Fruit fly (Drosophila melanogaster) whole organism, embryonic: Measurements from ENCODE around the gene dyw.

ENCODE experiments used
- Aef1 ChIP-seq: fragments of 200-800 bp; sonication (Bioruptor generic); IDR thresholded peaks from 3 replicates; pipeline ENCODE4 v1.3.6; 2022; ENCODE audit warnings: missing biosample characterization, missing genetic modification characterization
- Bgb ChIP-seq: fragments of 200-800 bp; sonication (Bioruptor generic); IDR thresholded peaks from 2 replicates; pipeline ENCODE4 v1.3.6; 2022; ENCODE audit warnings: missing biosample characterization, missing genetic modification characterization; ENCODE audit not compliant: partially characterized antibody
- CG10267 ChIP-seq: fragments of 200-800 bp; sonication (Bioruptor generic); optimal IDR thresholded peaks from 2 replicates; lab custom pipeline; 2018; ENCODE audit warnings: missing biosample characterization, mild to moderate bottlenecking, missing genetic modification characterization, moderate library complexity
- CG10321 ChIP-seq: fragments of 200-800 bp; sonication (Bioruptor generic); IDR thresholded peaks from 2 replicates; pipeline ENCODE4 v1.3.6; 2022; ENCODE audit warnings: missing biosample characterization, missing genetic modification characterization
- CG11560 ChIP-seq: fragments of 200-800 bp; sonication (Bioruptor generic); IDR thresholded peaks from 3 replicates; pipeline ENCODE4 v1.3.6; 2022; ENCODE audit warnings: missing biosample characterization, missing genetic modification characterization
- CG12659 ChIP-seq: fragments of 200-800 bp; sonication (Bioruptor generic); optimal IDR thresholded peaks from 3 replicates; lab custom pipeline; 2017; ENCODE audit warnings: mild to moderate bottlenecking, missing biosample characterization, missing genetic modification reagents, missing genetic modification characterization
- CG12744 ChIP-seq: fragments of 200-800 bp; sonication (Bioruptor generic); optimal IDR thresholded peaks from 2 replicates; lab custom pipeline; 2016; ENCODE audit warnings: missing biosample characterization, missing genetic modification characterization
- CG14050 ChIP-seq: fragments of 200-800 bp; sonication (Bioruptor generic); IDR thresholded peaks from 3 replicates; pipeline ENCODE4 v1.3.6; 2022; ENCODE audit warnings: missing biosample characterization, missing genetic modification characterization
- CG14860 ChIP-seq: fragments of 200-800 bp; sonication (Bioruptor generic); IDR thresholded peaks from 3 replicates; pipeline ENCODE4 v1.3.6; 2022; ENCODE audit warnings: missing biosample characterization, missing genetic modification characterization; ENCODE audit not compliant: partially characterized antibody
- CG15514 ChIP-seq: fragments of 200-800 bp; sonication (Bioruptor generic); optimal IDR thresholded peaks from 3 replicates; lab custom pipeline; 2017; ENCODE audit warnings: missing biosample characterization, missing genetic modification characterization, mild to moderate bottlenecking, moderate library complexity, missing genetic modification reagents
- CG1603 ChIP-seq: fragments of 200-800 bp; sonication (Bioruptor generic); optimal IDR thresholded peaks from 2 replicates; lab custom pipeline; 2019; ENCODE audit warnings: missing biosample characterization, mild to moderate bottlenecking, missing genetic modification characterization, moderate library complexity
- CG18262 ChIP-seq: fragments of 200-800 bp; optimal IDR thresholded peaks from 3 replicates; lab custom pipeline; 2019; ENCODE audit warnings: missing biosample characterization, mild to moderate bottlenecking, missing genetic modification characterization, moderate library complexity
- CG2120 ChIP-seq: fragments of 200-800 bp; sonication (Bioruptor generic); optimal IDR thresholded peaks from 3 replicates; lab custom pipeline; 2016; ENCODE audit warnings: missing biosample characterization, missing genetic modification characterization
- CG30403 ChIP-seq: fragments of 200-800 bp; sonication (Bioruptor generic); optimal IDR thresholded peaks from 3 replicates; lab custom pipeline; 2016; ENCODE audit warnings: missing biosample characterization, missing genetic modification characterization
- CG32532 ChIP-seq: fragments of 200-800 bp; sonication (Bioruptor generic); IDR thresholded peaks from 2 replicates; pipeline ENCODE4 v1.3.6; 2022; ENCODE audit warnings: missing biosample characterization, missing genetic modification characterization
- CG3995 ChIP-seq: fragments of 200-800 bp; sonication (Bioruptor generic); optimal IDR thresholded peaks from 3 replicates; lab custom pipeline; 2016; ENCODE audit warnings: missing biosample characterization, missing genetic modification characterization
- CG6175 ChIP-seq: fragments of 200-800 bp; sonication (Bioruptor generic); IDR thresholded peaks from 3 replicates; pipeline ENCODE4 v1.3.6; 2022; ENCODE audit warnings: missing biosample characterization, missing genetic modification characterization
- CG6791 ChIP-seq: fragments of 200-800 bp; sonication (Bioruptor generic); IDR thresholded peaks from 3 replicates; pipeline ENCODE4 v1.3.6; 2022; ENCODE audit warnings: missing biosample characterization, missing genetic modification characterization; ENCODE audit not compliant: partially characterized antibody
- CG7928 ChIP-seq: fragments of 200-800 bp; sonication (Bioruptor generic); optimal IDR thresholded peaks from 2 replicates; lab custom pipeline; 2017; ENCODE audit warnings: missing biosample characterization, mild to moderate bottlenecking, missing genetic modification characterization
- CG8089 ChIP-seq: fragments of 200-800 bp; sonication (Bioruptor generic); optimal IDR thresholded peaks from 3 replicates; lab custom pipeline; 2016; ENCODE audit warnings: missing biosample characterization, missing genetic modification characterization
- CG9932 ChIP-seq: fragments of 200-800 bp; sonication (Bioruptor generic); IDR thresholded peaks from 2 replicates; pipeline ENCODE4 v1.3.6; 2022; ENCODE audit warnings: missing biosample characterization, missing genetic modification characterization
- Chrac-16 ChIP-seq: fragments of 200-800 bp; sonication (Bioruptor generic); optimal IDR thresholded peaks from 3 replicates; lab custom pipeline; 2016; ENCODE audit warnings: missing biosample characterization, missing genetic modification characterization
- Dbx ChIP-seq: fragments of 200-800 bp; sonication (Bioruptor generic); IDR thresholded peaks from 3 replicates; pipeline ENCODE4 v1.3.6; 2022; ENCODE audit warnings: missing biosample characterization, missing genetic modification characterization
- Dp ChIP-seq: fragments of 200-800 bp; sonication (Bioruptor generic); optimal IDR thresholded peaks from 2 replicates; lab custom pipeline; 2018; ENCODE audit warnings: missing biosample characterization, mild to moderate bottlenecking, missing genetic modification characterization, moderate library complexity
- Ets97D ChIP-seq: fragments of 200-800 bp; sonication (Bioruptor generic); optimal IDR thresholded peaks from 3 replicates; lab custom pipeline; 2016; ENCODE audit warnings: missing biosample characterization, missing genetic modification characterization
- Gug ChIP-seq: fragments of 200-800 bp; sonication (Bioruptor generic); IDR thresholded peaks from 4 replicates; pipeline ENCODE4 v1.3.6; 2022; ENCODE audit warnings: missing biosample characterization, missing genetic modification characterization
- MBD-R2 ChIP-seq: fragments of 200-800 bp; sonication (Bioruptor generic); IDR thresholded peaks from 2 replicates; pipeline ENCODE4 v1.3.6; 2022; ENCODE audit warnings: missing biosample characterization, missing genetic modification characterization
- Med ChIP-seq: fragments of 200-800 bp; sonication (Bioruptor generic); peaks from one replicate; lab custom pipeline; 2016; ENCODE audit warnings: missing biosample characterization, missing genetic modification characterization, mild to moderate bottlenecking, inconsistent platforms, moderate library complexity
- Opbp ChIP-seq: fragments of 200-800 bp; sonication (Bioruptor generic); IDR thresholded peaks from 3 replicates; pipeline ENCODE4 v1.3.6; 2022; ENCODE audit warnings: missing biosample characterization, missing genetic modification characterization; ENCODE audit not compliant: partially characterized antibody
- Rfx ChIP-seq: fragments of 200-800 bp; sonication (Bioruptor generic); IDR thresholded peaks from 2 replicates; pipeline ENCODE4 v1.3.6; 2022; ENCODE audit warnings: missing biosample characterization, missing genetic modification characterization
- Scr ChIP-seq: fragments of 200-800 bp; sonication (Bioruptor generic); IDR thresholded peaks from 2 replicates; pipeline ENCODE4 v1.3.6; 2022; ENCODE audit warnings: missing biosample characterization, missing genetic modification characterization; ENCODE audit not compliant: partially characterized antibody
- Sry-β ChIP-seq: fragments of 200-800 bp; sonication (Bioruptor generic); optimal IDR thresholded peaks from 2 replicates; lab custom pipeline; 2018; ENCODE audit warnings: missing biosample characterization, mild to moderate bottlenecking, missing genetic modification characterization, moderate library complexity
- Vsx1 ChIP-seq: fragments of 200-800 bp; sonication (Bioruptor generic); optimal IDR thresholded peaks from 2 replicates; lab custom pipeline; 2017; ENCODE audit warnings: missing biosample characterization, mild to moderate bottlenecking, missing genetic modification characterization, missing genetic modification reagents
- amos ChIP-seq: fragments of 200-800 bp; sonication (Bioruptor generic); IDR thresholded peaks from 2 replicates; pipeline ENCODE4 v1.3.6; 2022; ENCODE audit warnings: missing biosample characterization, missing genetic modification characterization; ENCODE audit not compliant: partially characterized antibody
- ci ChIP-seq: fragments of 200-800 bp; sonication (Bioruptor generic); IDR thresholded peaks from 3 replicates; pipeline ENCODE4 v1.3.6; 2022; ENCODE audit warnings: missing biosample characterization, missing genetic modification characterization
- dysf ChIP-seq: fragments of 200-800 bp; sonication (Bioruptor generic); IDR thresholded peaks from 3 replicates; pipeline ENCODE4 v1.3.6; 2022; ENCODE audit warnings: missing biosample characterization, missing genetic modification characterization
- knrl ChIP-seq: fragments of 200-800 bp; sonication (Bioruptor generic); IDR thresholded peaks from 3 replicates; pipeline ENCODE4 v1.3.6; 2022; ENCODE audit warnings: missing biosample characterization, missing genetic modification characterization; ENCODE audit not compliant: partially characterized antibody
- nau ChIP-seq: fragments of 200-800 bp; sonication (Bioruptor generic); optimal IDR thresholded peaks from 3 replicates; lab custom pipeline; 2017; ENCODE audit warnings: missing biosample characterization, mild to moderate bottlenecking, missing genetic modification characterization, missing genetic modification reagents
- nerfin-2 ChIP-seq: fragments of 200-800 bp; sonication (Bioruptor generic); IDR thresholded peaks from 2 replicates; pipeline ENCODE4 v1.3.6; 2022; ENCODE audit warnings: missing biosample characterization, missing genetic modification characterization; ENCODE audit not compliant: partially characterized antibody
- nmo ChIP-seq: fragments of 200-800 bp; sonication (Bioruptor generic); optimal IDR thresholded peaks from 2 replicates; lab custom pipeline; 2018; ENCODE audit warnings: missing biosample characterization, mild to moderate bottlenecking, missing genetic modification characterization, moderate library complexity
- row ChIP-seq: fragments of 200-800 bp; sonication (Bioruptor generic); IDR thresholded peaks from 3 replicates; pipeline ENCODE4 v1.3.6; 2022; ENCODE audit warnings: missing biosample characterization, missing genetic modification characterization
- slbo ChIP-seq: fragments of 200-800 bp; sonication (Bioruptor generic); IDR thresholded peaks from 2 replicates; pipeline ENCODE4 v1.3.6; 2022; ENCODE audit warnings: missing biosample characterization, missing genetic modification characterization
- stwl ChIP-seq: fragments of 200-800 bp; sonication (Bioruptor generic); optimal IDR thresholded peaks from 3 replicates; lab custom pipeline; 2018; ENCODE audit warnings: missing biosample characterization, mild to moderate bottlenecking, missing genetic modification characterization, moderate library complexity
- trem ChIP-seq: fragments of 200-800 bp; optimal IDR thresholded peaks from 3 replicates; lab custom pipeline; 2019; ENCODE audit warnings: missing biosample characterization, mild to moderate bottlenecking, missing genetic modification characterization, moderate library complexity
- unc-4 ChIP-seq: fragments of 200-800 bp; sonication (Bioruptor generic); IDR thresholded peaks from 2 replicates; pipeline ENCODE4 v1.3.6; 2022; ENCODE audit warnings: missing biosample characterization, missing genetic modification characterization; ENCODE audit not compliant: partially characterized antibody
- vvl ChIP-seq: fragments of 200-800 bp; sonication (Bioruptor generic); IDR thresholded peaks from 2 replicates; pipeline ENCODE4 v1.3.6; 2022; ENCODE audit warnings: missing biosample characterization, missing genetic modification characterization
- zen2 ChIP-seq: fragments of 200-800 bp; sonication (Bioruptor generic); IDR thresholded peaks from 3 replicates; pipeline ENCODE4 v1.3.6; 2022; ENCODE audit warnings: missing biosample characterization, missing genetic modification characterization; ENCODE audit not compliant: partially characterized antibody

dyw gene

dm6 chrX:2714730-2715129, 21.0 kb upstream of the dyw start (continued):
- no peak for TF ChIP-seq Chrac-16 (GFP tag; lab: Kevin White, UChicago)
- no peak for TF ChIP-seq CG12744 (GFP tag; lab: Kevin White, UChicago)
- TF ChIP-seq dysf: 0 out of 3 replicates have a peak, but pooled peaks have one; percentile 45
- 0 out of 2 replicates have a peak, but pooled peaks have one; percentile 15 for TF ChIP-seq vvl
- peak; percentile 28; the same call in 1 of the 3 replicates for TF ChIP-seq Opbp (GFP tag; lab: Robert Waterston, UW)
- peak; percentile 44; the same call in 1 of the 2 replicates for TF ChIP-seq Scr (GFP tag; lab: Robert Waterston, UW)
- TF ChIP-seq CG10321: no peak
- peak; percentile 71 for TF ChIP-seq Dp (GFP tag; lab: Kevin White, UChicago)
- TF ChIP-seq unc-4 (GFP tag; lab: Robert Waterston, UW): peak; percentile 43; the same call in 1 of the 2 replicates
- peak; percentile 18 for TF ChIP-seq CG2120 (GFP tag; lab: Kevin White, UChicago)
- TF ChIP-seq CG14050: no peak
- 0 out of 2 replicates have a peak, but pooled peaks have one; percentile 7 for TF ChIP-seq CG9932 (GFP tag; lab: Robert Waterston, UW)
- peak; percentile 46 for TF ChIP-seq Med
- peak; percentile 31; the same call in 1 of the 3 replicates for TF ChIP-seq CG14860

dm6 chrX:2713776-2714175, 20.1 kb upstream of the dyw start, which contains the start of the genes CG2685 and CG2694:
Gene CG2685 (minus strand): TSS chrX:2713960.
Gene CG2694 (plus strand): TSS chrX:2714079.
- TF ChIP-seq Sry-β (GFP tag; lab: Kevin White, UChicago): peak; percentile 87
- TF ChIP-seq Gug (GFP tag; lab: Robert Waterston, UW): no peak
- peak; percentile 11; the same call in 1 of the 3 replicates for TF ChIP-seq ci
- peak; percentile 21; the same call in 1 of the 2 replicates for TF ChIP-seq slbo
- peak; percentile 45; the same call in 1 of the 3 replicates for TF ChIP-seq zen2 (GFP tag; lab: Robert Waterston, UW)
- TF ChIP-seq CG11560 (tag; lab: Robert Waterston, UW): peak; percentile 39; the same call in 1 of the 3 replicates
- peak; percentile 65 for TF ChIP-seq knrl (GFP tag; lab: Robert Waterston, UW)
- peak; percentile 10 for TF ChIP-seq nmo (GFP tag; lab: Kevin White, UChicago)
- peak; percentile 33; the same call in 1 of the 2 replicates for TF ChIP-seq Rfx (GFP tag; lab: Robert Waterston, UW)
- TF ChIP-seq Bgb (GFP tag; lab: Robert Waterston, UW): peak; percentile 83
- peak; percentile 55 for TF ChIP-seq CG12659 (GFP tag; lab: Kevin White, UChicago)
- TF ChIP-seq CG3995 (GFP tag; lab: Kevin White, UChicago): peak; percentile 22
- peak; percentile 65 for TF ChIP-seq row (GFP tag; lab: Robert Waterston, UW)
- peak; percentile 34 for TF ChIP-seq Ets97D (GFP tag; lab: Kevin White, UChicago)
- TF ChIP-seq MBD-R2 (GFP tag; lab: Robert Waterston, UW): peak; percentile 83
- peak; percentile 80 for TF ChIP-seq CG6791 (GFP tag; lab: Robert Waterston, UW)
- peak; percentile 90 for TF ChIP-seq CG15514 (GFP tag; lab: Kevin White, UChicago)
- peak; percentile 68 for TF ChIP-seq stwl
- peak; percentile 50 for TF ChIP-seq CG1603 (tag; lab: Kevin White, UChicago)
- no peak for TF ChIP-seq CG6175 (GFP tag; lab: Robert Waterston, UW)
- TF ChIP-seq Dbx (GFP tag; lab: Robert Waterston, UW): 0 out of 3 replicates have a peak, but pooled peaks have one; percentile 22
- TF ChIP-seq Opbp (GFP tag; lab: Robert Waterston, UW): peak; percentile 81
- no peak for TF ChIP-seq nau (GFP tag; lab: Kevin White, UChicago)
- peak; percentile 80 for TF ChIP-seq amos (GFP tag; lab: Robert Waterston, UW)
- TF ChIP-seq CG32532: 0 out of 2 replicates have a peak, but pooled peaks have one; percentile 13
- no peak for TF ChIP-seq Aef1
- no peak for TF ChIP-seq Vsx1 (GFP tag; lab: Kevin White, UChicago)
- peak; percentile 7 for TF ChIP-seq CG30403 (GFP tag; lab: Kevin White, UChicago)
- TF ChIP-seq CG10267 (tag; lab: Kevin White, UChicago): peak; percentile 74
- TF ChIP-seq nerfin-2 (GFP tag; lab: Robert Waterston, UW): peak; percentile 58; the same call in 1 of the 2 replicates
- TF ChIP-seq CG7928 (GFP tag; lab: Kevin White, UChicago): no peak
- peak; percentile 29 for TF ChIP-seq trem
- TF ChIP-seq CG8089 (GFP tag; lab: Kevin White, UChicago): no peak
- peak; percentile 54; the same call in 1 of the 2 replicates for TF ChIP-seq CG9932 (GFP tag; lab: Robert Waterston, UW)
- peak; percentile 71 for TF ChIP-seq Med
- TF ChIP-seq CG18262 (tag; lab: Kevin White, UChicago): no peak
